Worm (Caenorhabditis elegans) whole organism, L1 larva: Measurements from ENCODE around the gene T25B9.3.

Source experiments
- blmp-1 ChIP-seq: fragments of 150-350 bp; optimal IDR thresholded peaks from 2 replicates; lab custom pipeline; 2014; ENCODE audit warnings: missing biosample characterization, missing genetic modification characterization
- ceh-82 ChIP-seq, 3 experiments: fragments of 150-350 bp in 1 of 3; sonication (generic microtip) in 2 of 3; optimal IDR thresholded peaks; 2 replicates each; lab custom pipeline; 2014 to 2017; ENCODE audit warnings: missing biosample characterization in 3 of 3, missing genetic modification characterization in 3 of 3
- ceh-88 ChIP-seq: fragments of 200-800 bp; sonication (Bioruptor generic); IDR thresholded peaks from 2 replicates; pipeline ENCODE4 v1.3.6; 2022; ENCODE audit warnings: missing genetic modification characterization, missing compliant biosample characterization
- ces-1 ChIP-seq: fragments of 150-350 bp; optimal IDR thresholded peaks from 2 replicates; lab custom pipeline; 2014; ENCODE audit warnings: missing biosample characterization, missing genetic modification reagents, missing genetic modification characterization
- dpl-1 ChIP-seq, 3 experiments: fragments of 150-350 bp in 2 of 3; sonication (generic microtip) in 1 of 3; optimal IDR thresholded peaks; 2 replicates each; lab custom pipeline; 2014 to 2017; ENCODE audit warnings: missing biosample characterization in 3 of 3, missing genetic modification characterization in 3 of 3, missing genetic modification reagents in 3 of 3
- efl-1 ChIP-seq, 4 experiments: fragments of 150-350 bp; optimal IDR thresholded peaks in 3 of 4; peaks in 1 of 4; 1 replicate in 1 of 4; 2 replicates in 3 of 4; lab custom pipeline; 2014; ENCODE audit warnings: missing biosample characterization in 2 of 4, missing genetic modification characterization in 2 of 4, missing genetic modification reagents in 2 of 4
- egl-13 ChIP-seq: sonication (generic microtip); optimal IDR thresholded peaks from 2 replicates; lab custom pipeline; 2016; ENCODE audit warnings: missing genotype, missing genetic modification reagents, missing genetic modification characterization, missing compliant biosample characterization
- fkh-8 ChIP-seq: sonication (generic microtip); optimal IDR thresholded peaks from 2 replicates; lab custom pipeline; 2016; ENCODE audit warnings: mild to moderate bottlenecking, missing genetic modification characterization, missing compliant biosample characterization
- grh-1 ChIP-seq: fragments of 200-800 bp; sonication (Bioruptor generic); IDR thresholded peaks from 2 replicates; pipeline ENCODE4 v1.3.6; 2022; ENCODE audit warnings: missing genetic modification reagents, missing genetic modification characterization, missing compliant biosample characterization
- hlh-17 ChIP-seq: fragments of 200-800 bp; sonication (Bioruptor generic); optimal IDR thresholded peaks from 2 replicates; lab custom pipeline; 2018; ENCODE audit warnings: missing genetic modification characterization, mild to moderate bottlenecking, missing compliant biosample characterization, moderate library complexity, borderline replicate concordance
- hlh-4 ChIP-seq: sonication (generic microtip); optimal IDR thresholded peaks from 2 replicates; lab custom pipeline; 2016; ENCODE audit warnings: mild to moderate bottlenecking, missing genetic modification characterization, missing compliant biosample characterization
- lin-14 ChIP-seq: fragments of 200-800 bp; sonication (Bioruptor generic); optimal IDR thresholded peaks from 2 replicates; lab custom pipeline; 2018; ENCODE audit warnings: mild to moderate bottlenecking, missing genetic modification characterization, moderate library complexity, missing compliant biosample characterization
- lin-35 ChIP-seq, 2 experiments: fragments of 150-350 bp; optimal IDR thresholded peaks; 2 replicates each; lab custom pipeline; 2014; ENCODE audit warnings: missing biosample characterization in 2 of 2, missing genetic modification characterization in 2 of 2, missing genetic modification reagents in 2 of 2
- lsy-2 ChIP-seq, 2 experiments: fragments of 150-350 bp; optimal IDR thresholded peaks; 2 replicates each; lab custom pipeline; 2014; ENCODE audit warnings: missing biosample characterization in 2 of 2, missing genetic modification characterization in 2 of 2
- mab-9 ChIP-seq: fragments of 200-800 bp; sonication (Bioruptor generic); IDR thresholded peaks from 2 replicates; pipeline ENCODE4 v1.3.6; 2022; ENCODE audit warnings: missing genetic modification reagents, missing genetic modification characterization, missing compliant biosample characterization
- mdl-1 ChIP-seq, 2 experiments: fragments of 150-350 bp; optimal IDR thresholded peaks; 2 replicates each; lab custom pipeline; 2014 to 2017; ENCODE audit warnings: missing biosample characterization in 2 of 2, missing genetic modification characterization in 2 of 2, inconsistent platforms in 1 of 2
- mef-2 ChIP-seq: fragments of 150-350 bp; optimal IDR thresholded peaks from 2 replicates; lab custom pipeline; 2014; ENCODE audit warnings: missing biosample characterization, missing genetic modification characterization
- mep-1 ChIP-seq: fragments of 150-350 bp; optimal IDR thresholded peaks from 2 replicates; lab custom pipeline; 2014; ENCODE audit warnings: missing biosample characterization, missing genetic modification characterization
- nhr-11 ChIP-seq: fragments of 150-350 bp; optimal IDR thresholded peaks from 2 replicates; lab custom pipeline; 2014; ENCODE audit warnings: missing biosample characterization, missing genetic modification characterization
- nhr-19 ChIP-seq: fragments of 200-800 bp; sonication (Bioruptor generic); conservative IDR thresholded peaks from 2 replicates; pipeline ENCODE4 v1.3.6; 2022; ENCODE audit warnings: missing genetic modification characterization, missing compliant biosample characterization
- nhr-20 ChIP-seq: sonication (generic microtip); optimal IDR thresholded peaks from 2 replicates; lab custom pipeline; 2016; ENCODE audit warnings: mild to moderate bottlenecking, missing genetic modification characterization, missing compliant biosample characterization
- nhr-237 ChIP-seq: fragments of 150-350 bp; optimal IDR thresholded peaks from 2 replicates; lab custom pipeline; 2014; ENCODE audit warnings: missing biosample characterization, missing genetic modification characterization
- nhr-28 ChIP-seq: fragments of 150-350 bp; optimal IDR thresholded peaks from 2 replicates; lab custom pipeline; 2014; ENCODE audit warnings: missing biosample characterization, missing genetic modification characterization
- nhr-47 ChIP-seq: sonication (generic microtip); optimal IDR thresholded peaks from 2 replicates; lab custom pipeline; 2016; ENCODE audit warnings: mild to moderate bottlenecking, missing genetic modification characterization, moderate library complexity, missing compliant biosample characterization
- nhr-71 ChIP-seq: sonication (generic microtip); optimal IDR thresholded peaks from 2 replicates; lab custom pipeline; 2016; ENCODE audit warnings: mild to moderate bottlenecking, missing genetic modification characterization, moderate library complexity, missing compliant biosample characterization
- nhr-77 ChIP-seq: fragments of 150-350 bp; optimal IDR thresholded peaks from 2 replicates; lab custom pipeline; 2014; ENCODE audit warnings: missing biosample characterization, missing genetic modification characterization
- nhr-84 ChIP-seq: sonication (generic microtip); optimal IDR thresholded peaks from 2 replicates; lab custom pipeline; 2017; ENCODE audit warnings: missing biosample characterization, missing genetic modification characterization
- nhr-85 ChIP-seq: sonication (generic microtip); peaks from one replicate; lab custom pipeline; 2016; ENCODE audit warnings: missing genetic modification characterization, inconsistent platforms, missing compliant biosample characterization
- nhr-90 ChIP-seq: sonication (generic microtip); optimal IDR thresholded peaks from 2 replicates; lab custom pipeline; 2016; ENCODE audit warnings: mild to moderate bottlenecking, missing genetic modification characterization, missing compliant biosample characterization; ENCODE audit not compliant: poor library complexity
- pag-3 ChIP-seq: sonication (generic microtip); optimal IDR thresholded peaks from 2 replicates; lab custom pipeline; 2017; ENCODE audit warnings: missing genetic modification characterization, mild to moderate bottlenecking, missing compliant biosample characterization, antibody characterized with exemption, borderline replicate concordance; ENCODE audit not compliant: insufficient read depth
- skn-1 ChIP-seq: fragments of 150-350 bp; optimal IDR thresholded peaks from 2 replicates; lab custom pipeline; 2014; ENCODE audit warnings: missing biosample characterization, missing genetic modification characterization
- snu-23 ChIP-seq: sonication (generic microtip); optimal IDR thresholded peaks from 2 replicates; lab custom pipeline; 2016; ENCODE audit warnings: missing genetic modification characterization, missing compliant biosample characterization
- sox-4 ChIP-seq: sonication (generic microtip); optimal IDR thresholded peaks from 2 replicates; lab custom pipeline; 2016; ENCODE audit warnings: missing genetic modification characterization, missing compliant biosample characterization
- sptf-1 ChIP-seq: fragments of 150-350 bp; optimal IDR thresholded peaks from 2 replicates; lab custom pipeline; 2014; ENCODE audit warnings: missing biosample characterization, missing genetic modification characterization
- swsn-7 ChIP-seq: sonication (generic microtip); optimal IDR thresholded peaks from 2 replicates; lab custom pipeline; 2016; ENCODE audit warnings: missing genetic modification characterization, missing compliant biosample characterization
- tbx-2 ChIP-seq: sonication (generic microtip); optimal IDR thresholded peaks from 2 replicates; lab custom pipeline; 2016; ENCODE audit warnings: missing genetic modification characterization, missing compliant biosample characterization
- unc-30 ChIP-seq: sonication (generic microtip); optimal IDR thresholded peaks from 2 replicates; lab custom pipeline; 2017; ENCODE audit warnings: missing biosample characterization, missing genetic modification characterization
- unc-62 ChIP-seq: fragments of 150-350 bp; optimal IDR thresholded peaks from 2 replicates; lab custom pipeline; 2014; ENCODE audit warnings: missing biosample characterization, missing genetic modification reagents, missing genetic modification characterization
- unc-86 ChIP-seq: sonication (generic microtip); optimal IDR thresholded peaks from 2 replicates; lab custom pipeline; 2016; ENCODE audit warnings: missing genetic modification characterization, missing compliant biosample characterization
- xbp-1 ChIP-seq: sonication (generic microtip); optimal IDR thresholded peaks from 2 replicates; lab custom pipeline; 2016; ENCODE audit warnings: missing genetic modification characterization, missing compliant biosample characterization
- zag-1 ChIP-seq: fragments of 150-350 bp; optimal IDR thresholded peaks from 2 replicates; lab custom pipeline; 2014; ENCODE audit warnings: missing biosample characterization, missing genetic modification characterization
- ztf-4 ChIP-seq: fragments of 150-350 bp; optimal IDR thresholded peaks from 2 replicates; lab custom pipeline; 2014; ENCODE audit warnings: missing biosample characterization, missing genetic modification characterization

T25B9.3 gene

ce11 chrIV:10705176-10705575 is 39.4 kb upstream of the T25B9.3 start, which contains the start of gene R102.10:
Gene R102.10 (plus strand): TSS chrIV:10705476.
- TF ChIP-seq nhr-84 (tag; lab: Kevin White, UChicago), result no peak
- no peak for TF ChIP-seq tbx-2
- TF ChIP-seq ceh-82 (tag; optimal IDR thresholded peaks at IDR 0.05; lab: Kevin White, UChicago), result no peak
- TF ChIP-seq mdl-1 (tag; optimal IDR thresholded peaks at IDR 0.05; lab: Kevin White, UChicago), result no peak
- no peak for TF ChIP-seq nhr-20 (tag; lab: Kevin White, UChicago)
- no peak for TF ChIP-seq lin-35 (GFP tag; optimal IDR thresholded peaks at IDR 0.05; lab: Kevin White, UChicago)
- TF ChIP-seq nhr-11 (tag; lab: Kevin White, UChicago), result no peak
- TF ChIP-seq nhr-237 (tag; lab: Kevin White, UChicago), result no peak
- no peak for TF ChIP-seq ces-1 (GFP tag; lab: Kevin White, UChicago)
- TF ChIP-seq mef-2 (tag; lab: Kevin White, UChicago), result no peak
- no peak for TF ChIP-seq nhr-19
- TF ChIP-seq hlh-17, result no peak
- TF ChIP-seq unc-62, result no peak
- no peak for TF ChIP-seq nhr-28 (tag; lab: Kevin White, UChicago)
- TF ChIP-seq pag-3 (tag; lab: Kevin White, UChicago), result no peak
- no peak for TF ChIP-seq sptf-1 (tag; lab: Kevin White, UChicago)
- no peak for TF ChIP-seq ztf-4 (tag; lab: Kevin White, UChicago)
- TF ChIP-seq, all 84 proteins: peak for 0

ce11 chrIV:10706090-10706489 is 38.5 kb upstream of the T25B9.3 start, which contains the start of gene R102.6:
Gene R102.6 (minus strand): TSS chrIV:10706190.
- no peak for TF ChIP-seq egl-13 (tag; lab: Kevin White, UChicago)
- TF ChIP-seq tbx-2, result no peak

- TF ChIP-seq unc-86 (tag; lab: Kevin White, UChicago) (no peak), nhr-20 (tag; lab: Kevin White, UChicago) (no peak), zag-1 (tag; lab: Kevin White, UChicago) (no peak), efl-1 (optimal IDR thresholded peaks at IDR 0.05; lab: Kevin White, UChicago) (no peak), efl-1 (GFP tag; optimal IDR thresholded peaks at IDR 0.05 in 1 of 2; lab: Kevin White, UChicago) (peak in 1 of 2 experiments; percentile 75), nhr-47 (tag; lab: Kevin White, UChicago) (no peak), blmp-1 (tag; lab: Kevin White, UChicago) (no peak)
Observed at ce11 chrIV:10711729-10712128, 32.8 kb upstream of the T25B9.3 start, which contains the start of gene glb-21. Gene glb-21 (minus strand): TSS chrIV:10711794.

- TF ChIP-seq egl-13 (tag; lab: Kevin White, UChicago), result no peak
- TF ChIP-seq efl-1 (optimal IDR thresholded peaks at IDR 0.05; lab: Kevin White, UChicago), result peak; percentile 23 to 29
- TF ChIP-seq efl-1 (GFP tag; optimal IDR thresholded peaks at IDR 0.05 in 1 of 2; lab: Kevin White, UChicago), result peak; percentile 0 to 89
- no peak for TF ChIP-seq ceh-88 (GFP tag; lab: Robert Waterston, UW)
- peak; percentile 75 for TF ChIP-seq lin-14 (GFP tag; lab: Kevin White, UChicago)
- TF ChIP-seq lsy-2 (tag; optimal IDR thresholded peaks at IDR 0.05; lab: Kevin White, UChicago), result peak; percentile 15 to 33
- no peak for TF ChIP-seq grh-1
- TF ChIP-seq mep-1 (tag; lab: Kevin White, UChicago), result peak; percentile 59
- peak; percentile 7 to 13 (median 12) for TF ChIP-seq dpl-1 (GFP tag; optimal IDR thresholded peaks at IDR 0.05; lab: Kevin White, UChicago)
- peak; percentile 45 for TF ChIP-seq nhr-71 (tag; lab: Kevin White, UChicago)
- TF ChIP-seq unc-30 (tag; lab: Kevin White, UChicago), result no peak
- peak; percentile 68 for TF ChIP-seq nhr-85 (tag; lab: Kevin White, UChicago)
- TF ChIP-seq hlh-4 (tag; lab: Kevin White, UChicago), result no peak
- TF ChIP-seq nhr-77 (tag; lab: Kevin White, UChicago), result peak; percentile 28
- TF ChIP-seq snu-23 (GFP tag; lab: Kevin White, UChicago), result peak; percentile 60
- peak; percentile 22 for TF ChIP-seq nhr-90
- TF ChIP-seq fkh-8, result peak; percentile 42
- TF ChIP-seq sptf-1 (tag; lab: Kevin White, UChicago), result no peak
- TF ChIP-seq skn-1 (tag; lab: Kevin White, UChicago), result no peak
- peak; percentile 58 for TF ChIP-seq nhr-20 (tag; lab: Kevin White, UChicago)
- peak; percentile 10 for TF ChIP-seq nhr-47 (tag; lab: Kevin White, UChicago)
- peak; percentile 20 for TF ChIP-seq xbp-1 (tag; lab: Kevin White, UChicago)
- TF ChIP-seq blmp-1 (tag; lab: Kevin White, UChicago), result peak; percentile 57
- peak in 1 of 2 experiments; percentile 46 for TF ChIP-seq lin-35 (GFP tag; optimal IDR thresholded peaks at IDR 0.05; lab: Kevin White, UChicago)
- no peak for TF ChIP-seq mab-9 (GFP tag; lab: Robert Waterston, UW)
- no peak for TF ChIP-seq sox-4 (tag; lab: Kevin White, UChicago)
- peak; percentile 23 for TF ChIP-seq swsn-7 (tag; lab: Kevin White, UChicago)
- no peak for TF ChIP-seq nhr-11 (tag; lab: Kevin White, UChicago)
Observed at ce11 chrIV:10714594-10714993, 30.0 kb upstream of the T25B9.3 start.
